Worm (Caenorhabditis elegans): Measurements from ENCODE around the gene F44E5.4.

Gene F44E5.4

ce11 chrII:11728545-11729105 is 30.5 kb downstream of the F44E5.4 start, which contains the start of gene alh-8 (continued):
- TF ChIP-seq pha-4 (GFP tag; IDR thresholded peaks at IDR 0.05) (peak; percentile 56; the same call in 1 of the 2 replicates), pha-4 (tag; optimal IDR thresholded peaks at IDR 0.05) (no peak), sdz-12 (GFP tag; optimal IDR thresholded peaks at IDR 0.05) (no peak), zfp-3 (GFP tag; conservative IDR thresholded peaks at IDR 0.05) (no peak), mxl-2 (GFP tag; conservative IDR thresholded peaks at IDR 0.05) (no peak), aha-1 (tag) (peak; percentile 43), nhr-25 (tag; optimal IDR thresholded peaks at IDR 0.05; ENCODE audit: borderline replicate concordance, insufficient read depth) (no peak), lin-15B (tag; optimal IDR thresholded peaks at IDR 0.05) (no peak), nhr-11 (tag; optimal IDR thresholded peaks at IDR 0.05) (peak; percentile 70), lin-1 (GFP tag; IDR thresholded peaks at IDR 0.05) (peak; percentile 19; the same call in 1 of the 2 replicates), T26A8.4 (GFP tag; IDR thresholded peaks at IDR 0.05) (0 out of 2 replicates have a peak, but pooled peaks have one; percentile 10), jun-1 (tag; optimal IDR thresholded peaks at IDR 0.05) (no peak), mes-2 (tag; optimal IDR thresholded peaks at IDR 0.05; ENCODE audit: poor library complexity, severe bottlenecking) (peak; percentile 53), F26F4.8 (GFP tag; conservative IDR thresholded peaks at IDR 0.05) (no peak), dve-1 (tag; optimal IDR thresholded peaks at IDR 0.05; ENCODE audit: insufficient read depth) (peak; percentile 79), vab-7 (GFP tag; IDR thresholded peaks at IDR 0.05) (no peak), set-16 (GFP tag; IDR thresholded peaks at IDR 0.05) (no peak), rbr-2 (tag; optimal IDR thresholded peaks at IDR 0.05) (no peak), nhr-237 (tag; optimal IDR thresholded peaks at IDR 0.05) (no peak), daf-19 (GFP tag; conservative IDR thresholded peaks at IDR 0.05) (no peak), dmd-6 (GFP tag; IDR thresholded peaks at IDR 0.05) (peak; percentile 87), F10B5.3 (tag; optimal IDR thresholded peaks at IDR 0.05) (no peak), F37D6.2 (tag; optimal IDR thresholded peaks at IDR 0.05) (no peak), F44E2.7 (GFP tag; IDR thresholded peaks at IDR 0.05) (no peak), fos-1 (tag; optimal IDR thresholded peaks at IDR 0.05) (no peak), cey-2 (tag; optimal IDR thresholded peaks at IDR 0.05; ENCODE audit: borderline replicate concordance, insufficient read depth) (no peak), skn-1 (tag; optimal IDR thresholded peaks at IDR 0.05) (no peak), ces-1 (GFP tag; optimal IDR thresholded peaks at IDR 0.05) (no peak), unc-39 (tag; optimal IDR thresholded peaks at IDR 0.05) (no peak), ama-1 (optimal IDR thresholded peaks at IDR 0.05) (peak; percentile 64), nhr-28 (tag; optimal IDR thresholded peaks at IDR 0.05) (peak; percentile 82), duxl-1 (tag; optimal IDR thresholded peaks at IDR 0.05; ENCODE audit: poor library complexity) (no peak), Y48G9A.11 (GFP tag; IDR thresholded peaks at IDR 0.05) (no peak), arid-1 (GFP tag; conservative IDR thresholded peaks at IDR 0.05) (no peak), ceh-82 (tag; optimal IDR thresholded peaks at IDR 0.05) (no peak), tra-1 (GFP tag; IDR thresholded peaks at IDR 0.05) (no peak), ztf-7 (tag; optimal IDR thresholded peaks at IDR 0.05) (no peak)

ce11 chrII:11727438-11727837 is 31.7 kb downstream of the F44E5.4 start:
- TF ChIP-seq aha-1 (tag) (peak; percentile 91), nhr-102 (tag; optimal IDR thresholded peaks at IDR 0.05) (no peak)

- TF ChIP-seq tra-1 (GFP tag; IDR thresholded peaks at IDR 0.05) (0 out of 2 replicates have a peak, but pooled peaks have one; percentile 11), ctbp-1 (GFP tag; IDR thresholded peaks at IDR 0.05) (no peak), zfp-3 (GFP tag; conservative IDR thresholded peaks at IDR 0.05) (0 out of 2 replicates have a peak, but pooled peaks have one; percentile 40), lir-3 (tag; optimal IDR thresholded peaks at IDR 0.05) (no peak), lsy-2 (tag; optimal IDR thresholded peaks at IDR 0.05) (peak in 1 of 2 experiments; percentile 51), daf-19 (GFP tag; conservative IDR thresholded peaks at IDR 0.05) (no peak), lin-38 (GFP tag; IDR thresholded peaks at IDR 0.05) (peak; percentile 40; the same call in 1 of the 2 replicates), zip-2 (tag; optimal IDR thresholded peaks at IDR 0.05) (no peak), saeg-2 (GFP tag; IDR thresholded peaks at IDR 0.05) (no peak), Y48G9A.11 (GFP tag; IDR thresholded peaks at IDR 0.05) (peak; percentile 71; the same call in 1 of the 2 replicates), unc-130 (GFP tag; optimal IDR thresholded peaks at IDR 0.05) (peak; percentile 46), nhr-11 (tag; optimal IDR thresholded peaks at IDR 0.05) (no peak), set-16 (GFP tag; IDR thresholded peaks at IDR 0.05) (peak; percentile 93), aha-1 (tag) (peak; percentile 41), egl-43 (GFP tag; IDR thresholded peaks at IDR 0.05) (0 out of 2 replicates have a peak, but pooled peaks have one; percentile 46), rbr-2 (tag; optimal IDR thresholded peaks at IDR 0.05) (peak; percentile 10), daf-12 (tag; optimal IDR thresholded peaks at IDR 0.05) (no peak)
These were observed 32.5 kb downstream of the F44E5.4 start, which contains the start of gene F13D12.5 for ce11 chrII:11726470-11727106. Gene F13D12.5, plus strand, starts transcription at chrII:11726814.
